Worm (Caenorhabditis elegans) whole organism, L4/young adult: ENCODE data around the gene hda-10.

ENCODE experiments used
- W03F9.2 ChIP-seq: fragments of 150-350 bp; optimal IDR thresholded peaks from 2 replicates; lab custom pipeline; 2014; ENCODE audit warnings: missing biosample characterization, missing genetic modification characterization
- dao-5 ChIP-seq: sonication (generic microtip); optimal IDR thresholded peaks from 2 replicates; lab custom pipeline; 2016; ENCODE audit warnings: missing genotype, missing genetic modification characterization, moderate library complexity, missing compliant biosample characterization
- him-1 ChIP-seq: sonication (generic microtip); optimal IDR thresholded peaks from 2 replicates; lab custom pipeline; 2016; ENCODE audit warnings: missing genotype, missing genetic modification reagents, missing genetic modification characterization, missing compliant biosample characterization

DNA sequence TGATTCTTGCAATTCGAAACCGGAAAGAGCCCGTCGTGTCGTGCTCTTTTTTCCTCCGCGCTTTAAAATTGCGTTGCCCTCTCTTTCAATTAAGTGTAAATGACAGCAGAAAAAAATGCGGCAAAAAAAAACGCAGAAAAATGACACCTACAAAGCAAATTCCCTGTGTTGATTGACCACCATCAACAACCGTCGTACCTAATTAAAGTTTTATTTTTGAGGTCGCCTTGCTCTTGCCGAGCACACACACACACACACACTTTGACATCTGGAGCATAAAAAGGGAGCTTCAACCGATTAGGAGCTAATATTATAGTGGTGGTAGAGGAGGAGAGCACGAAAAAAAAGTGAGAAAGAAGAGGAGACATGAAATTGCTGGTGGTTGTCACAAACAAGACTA lies 53.4 kb downstream of the hda-10 start:
- TF ChIP-seq him-1 (tag; lab: Kevin White, UChicago): no peak
- no peak for TF ChIP-seq W03F9.2
- TF ChIP-seq dao-5 (tag; lab: Kevin White, UChicago): no peak
